Fruit fly (Drosophila melanogaster) whole organism, wandering third instar larva: ENCODE measurements around the gene CG42780.

ENCODE experiments used
- CG9705 ChIP-seq: fragments of 200-800 bp; sonication (Bioruptor generic); optimal IDR thresholded peaks from 2 replicates; lab custom pipeline; 2018; ENCODE audit warnings: missing biosample characterization, mild to moderate bottlenecking, missing genetic modification characterization
- CrebA ChIP-seq: fragments of 200-800 bp; sonication (Bioruptor generic); optimal IDR thresholded peaks from 2 replicates; lab custom pipeline; 2016; ENCODE audit warnings: missing biosample characterization, mild to moderate bottlenecking, missing genetic modification characterization, borderline replicate concordance
- Dfd ChIP-seq: fragments of >200 bp; optimal IDR thresholded peaks from 2 replicates; lab custom pipeline; 2017; ENCODE audit warnings: missing biosample characterization, missing genetic modification characterization
- HLH106 ChIP-seq: fragments of 200-800 bp; optimal IDR thresholded peaks from 3 replicates; lab custom pipeline; 2019; ENCODE audit warnings: missing biosample characterization, mild to moderate bottlenecking, missing genetic modification characterization, moderate library complexity
- Jra ChIP-seq: sonication (Bioruptor generic); optimal IDR thresholded peaks from 2 replicates; lab custom pipeline; 2016; ENCODE audit warnings: missing biosample characterization, missing genetic modification characterization
- OdsH ChIP-seq: fragments of 200-800 bp; sonication (Bioruptor generic); optimal IDR thresholded peaks from 2 replicates; lab custom pipeline; 2016; ENCODE audit warnings: missing biosample characterization, mild to moderate bottlenecking, missing genetic modification characterization
- Rel ChIP-seq, 2 experiments: fragments of 200-800 bp; sonication (Bioruptor generic) in 1 of 2; optimal IDR thresholded peaks; 2 replicates in 1 of 2; 3 replicates in 1 of 2; lab custom pipeline; 2016 to 2019; ENCODE audit warnings: mild to moderate bottlenecking in 2 of 2, missing biosample characterization in 2 of 2, missing genetic modification characterization in 2 of 2, moderate library complexity in 1 of 2
- fru ChIP-seq: fragments of 200-800 bp; sonication (Bioruptor generic); optimal IDR thresholded peaks from 3 replicates; lab custom pipeline; 2016; ENCODE audit warnings: missing biosample characterization, mild to moderate bottlenecking, missing genetic modification characterization
- h ChIP-seq: fragments of 200-800 bp; sonication (Bioruptor generic); optimal IDR thresholded peaks from 3 replicates; lab custom pipeline; 2016; ENCODE audit warnings: missing biosample characterization, mild to moderate bottlenecking, missing genetic modification characterization
- psq ChIP-seq: fragments of 200-800 bp; sonication (Bioruptor generic); optimal IDR thresholded peaks from 3 replicates; lab custom pipeline; 2017; ENCODE audit warnings: missing biosample characterization, mild to moderate bottlenecking, missing genetic modification characterization, moderate library complexity
- usp ChIP-seq: fragments of >200 bp; optimal IDR thresholded peaks from 2 replicates; lab custom pipeline; 2017; ENCODE audit warnings: missing biosample characterization, missing genetic modification characterization
- woc ChIP-seq: sonication (Bioruptor generic); optimal IDR thresholded peaks from 2 replicates; lab custom pipeline; 2016; ENCODE audit warnings: missing biosample characterization, mild to moderate bottlenecking, missing genetic modification characterization

- no peak for TF ChIP-seq OdsH (GFP tag; lab: Kevin White, UChicago)
- TF ChIP-seq Jra (GFP tag; lab: Kevin White, UChicago) = no peak
- TF ChIP-seq psq (GFP tag; lab: Kevin White, UChicago) = no peak
- no peak for TF ChIP-seq HLH106 (tag; lab: Kevin White, UChicago)
- TF ChIP-seq fru (GFP tag; lab: Kevin White, UChicago) = no peak
- TF ChIP-seq CG9705 = no peak
- no peak for TF ChIP-seq Rel (GFP tag; optimal IDR thresholded peaks at IDR 0.05; lab: Kevin White, UChicago)
- no peak for TF ChIP-seq Rel (tag; optimal IDR thresholded peaks at IDR 0.05; lab: Kevin White, UChicago)
- TF ChIP-seq woc = no peak
- no peak for TF ChIP-seq usp
- TF ChIP-seq h (GFP tag; lab: Kevin White, UChicago) = no peak
- TF ChIP-seq Dfd = no peak
- TF ChIP-seq CrebA (GFP tag; lab: Kevin White, UChicago) = no peak
These were observed 18.0 kb upstream of the CG42780 start for dm6 chrX:7349963-7350362.
